Fruit fly (Drosophila melanogaster) whole organism, embryonic: ENCODE data around the gene CAH9.

ENCODE experiments used
- Ada2b ChIP-seq: fragments of 200-800 bp; sonication (Bioruptor generic); IDR thresholded peaks from 2 replicates; pipeline ENCODE4 v1.3.6; 2022; ENCODE audit warnings: missing biosample characterization, missing genetic modification characterization
- Asciz ChIP-seq: fragments of 200-800 bp; sonication (Bioruptor generic); optimal IDR thresholded peaks from 2 replicates; lab custom pipeline; 2017; ENCODE audit warnings: missing biosample characterization, mild to moderate bottlenecking, missing genetic modification characterization, missing genetic modification reagents
- Atf-2 ChIP-seq: fragments of 200-800 bp; sonication (Bioruptor generic); optimal IDR thresholded peaks from 2 replicates; lab custom pipeline; 2016; ENCODE audit warnings: missing biosample characterization, missing genetic modification characterization
- BEAF-32 ChIP-seq: fragments of 200-800 bp; sonication (Bioruptor generic); optimal IDR thresholded peaks from 3 replicates; lab custom pipeline; 2017; ENCODE audit warnings: missing biosample characterization, missing genetic modification characterization, mild to moderate bottlenecking, moderate library complexity, missing genetic modification reagents
- CG10209 ChIP-seq: fragments of 200-800 bp; sonication (Bioruptor generic); optimal IDR thresholded peaks from 3 replicates; lab custom pipeline; 2017; ENCODE audit warnings: missing biosample characterization, mild to moderate bottlenecking, missing genetic modification characterization, missing genetic modification reagents
- CG10543 ChIP-seq: fragments of 200-800 bp; sonication (Bioruptor generic); optimal IDR thresholded peaks from 3 replicates; lab custom pipeline; 2017; ENCODE audit warnings: missing biosample characterization, mild to moderate bottlenecking, missing genetic modification characterization, moderate library complexity
- CG10959 ChIP-seq: fragments of 200-800 bp; sonication (Bioruptor generic); IDR thresholded peaks from 2 replicates; pipeline ENCODE4 v1.3.6; 2022; ENCODE audit warnings: missing biosample characterization, missing genetic modification characterization
- CG11696 ChIP-seq: fragments of 200-800 bp; sonication (Bioruptor generic); IDR thresholded peaks from 2 replicates; pipeline ENCODE4 v1.3.6; 2022; ENCODE audit warnings: missing biosample characterization, missing genetic modification characterization
- CG13296 ChIP-seq: fragments of 200-800 bp; sonication (Bioruptor generic); optimal IDR thresholded peaks from 3 replicates; lab custom pipeline; 2018; ENCODE audit warnings: missing biosample characterization, mild to moderate bottlenecking, missing genetic modification characterization
- CG14965 ChIP-seq: fragments of 200-800 bp; sonication (Bioruptor generic); optimal IDR thresholded peaks from 2 replicates; lab custom pipeline; 2016; ENCODE audit warnings: missing biosample characterization, missing genetic modification characterization, borderline replicate concordance
- CG15011 ChIP-seq: fragments of 200-800 bp; sonication (Bioruptor generic); optimal IDR thresholded peaks from 3 replicates; lab custom pipeline; 2018; ENCODE audit warnings: missing biosample characterization, mild to moderate bottlenecking, missing genetic modification characterization
- CG1602 ChIP-seq: fragments of 200-800 bp; sonication (Bioruptor generic); optimal IDR thresholded peaks from 3 replicates; lab custom pipeline; 2016; ENCODE audit warnings: missing biosample characterization, missing genetic modification characterization
- CG16813 ChIP-seq: fragments of 200-800 bp; sonication (Bioruptor generic); IDR thresholded peaks from 3 replicates; pipeline ENCODE4 v1.3.6; 2022; ENCODE audit warnings: missing biosample characterization, missing genetic modification characterization; ENCODE audit not compliant: partially characterized antibody
- CG17829 ChIP-seq: fragments of 200-800 bp; optimal IDR thresholded peaks from 2 replicates; lab custom pipeline; 2019; ENCODE audit warnings: missing biosample characterization, mild to moderate bottlenecking, missing genetic modification characterization, moderate library complexity
- CG18011 ChIP-seq: fragments of 200-800 bp; sonication (Bioruptor generic); optimal IDR thresholded peaks from 2 replicates; lab custom pipeline; 2017; ENCODE audit warnings: missing biosample characterization, missing genetic modification characterization, mild to moderate bottlenecking, moderate library complexity, missing genotype
- CG2889 ChIP-seq: fragments of 200-800 bp; sonication (Bioruptor generic); IDR thresholded peaks from 3 replicates; pipeline ENCODE4 v1.3.6; 2022; ENCODE audit warnings: missing biosample characterization, missing genetic modification characterization
- CG30020 ChIP-seq: fragments of 200-800 bp; optimal IDR thresholded peaks from 2 replicates; lab custom pipeline; 2019; ENCODE audit warnings: missing biosample characterization, mild to moderate bottlenecking, missing genetic modification characterization, moderate library complexity
- CG32532 ChIP-seq: fragments of 200-800 bp; sonication (Bioruptor generic); IDR thresholded peaks from 2 replicates; pipeline ENCODE4 v1.3.6; 2022; ENCODE audit warnings: missing biosample characterization, missing genetic modification characterization
- CG32772 ChIP-seq: fragments of 200-800 bp; sonication (Bioruptor generic); IDR thresholded peaks from 2 replicates; pipeline ENCODE4 v1.3.6; 2022; ENCODE audit warnings: missing biosample characterization, missing genetic modification characterization
- CG34422 ChIP-seq: fragments of 200-800 bp; sonication (Bioruptor generic); IDR thresholded peaks from 3 replicates; pipeline ENCODE4 v1.3.6; 2022; ENCODE audit warnings: missing biosample characterization, missing genetic modification characterization
- CG3838 ChIP-seq: fragments of 200-800 bp; sonication (Bioruptor generic); optimal IDR thresholded peaks from 3 replicates; lab custom pipeline; 2016; ENCODE audit warnings: missing biosample characterization, missing genetic modification characterization
- CG6272 ChIP-seq: fragments of 200-800 bp; sonication (Bioruptor generic); IDR thresholded peaks from 2 replicates; pipeline ENCODE4 v1.3.6; 2022; ENCODE audit warnings: missing biosample characterization, missing genetic modification characterization
- CG6689 ChIP-seq: fragments of 200-800 bp; sonication (Bioruptor generic); IDR thresholded peaks from 2 replicates; pipeline ENCODE4 v1.3.6; 2022; ENCODE audit warnings: missing biosample characterization, missing genetic modification characterization
- CG7372 ChIP-seq: fragments of 200-800 bp; sonication (Bioruptor generic); IDR thresholded peaks from 2 replicates; pipeline ENCODE4 v1.3.6; 2022; ENCODE audit warnings: missing biosample characterization, missing genetic modification characterization
- CG7839 ChIP-seq: fragments of 200-800 bp; sonication (Bioruptor generic); optimal IDR thresholded peaks from 3 replicates; lab custom pipeline; 2018; ENCODE audit warnings: missing biosample characterization, mild to moderate bottlenecking, missing genetic modification characterization, moderate library complexity
- Camta ChIP-seq: fragments of 200-800 bp; sonication (Bioruptor generic); optimal IDR thresholded peaks from 2 replicates; lab custom pipeline; 2016; ENCODE audit warnings: missing biosample characterization, missing genetic modification characterization
- Dll ChIP-seq: fragments of 200-800 bp; sonication (Bioruptor generic); IDR thresholded peaks from 4 replicates; pipeline ENCODE4 v1.3.6; 2022; ENCODE audit warnings: missing biosample characterization, missing genetic modification characterization; ENCODE audit not compliant: partially characterized antibody
- GATAe ChIP-seq: fragments of 200-800 bp; sonication (Bioruptor generic); conservative IDR thresholded peaks from 2 replicates; pipeline ENCODE4 v1.3.6; 2022; ENCODE audit warnings: missing biosample characterization, missing genetic modification characterization
- Gug ChIP-seq: fragments of 200-800 bp; sonication (Bioruptor generic); IDR thresholded peaks from 4 replicates; pipeline ENCODE4 v1.3.6; 2022; ENCODE audit warnings: missing biosample characterization, missing genetic modification characterization
- Hr39 ChIP-seq: fragments of >200 bp; optimal IDR thresholded peaks from 2 replicates; lab custom pipeline; 2017
- MESR4 ChIP-seq: fragments of 200-800 bp; sonication (Bioruptor generic); optimal IDR thresholded peaks from 2 replicates; lab custom pipeline; 2018; ENCODE audit warnings: missing biosample characterization, mild to moderate bottlenecking, missing genetic modification characterization, moderate library complexity
- NfI ChIP-seq: fragments of 200-800 bp; sonication (Bioruptor generic); optimal IDR thresholded peaks from 3 replicates; lab custom pipeline; 2018; ENCODE audit warnings: missing biosample characterization, mild to moderate bottlenecking, missing genetic modification characterization, moderate library complexity
- Tbp ChIP-seq: fragments of >200 bp; optimal IDR thresholded peaks from 2 replicates; lab custom pipeline; 2018; ENCODE audit warnings: missing biosample characterization, missing genetic modification characterization
- Trl ChIP-seq, 3 experiments: fragments of >200 bp in 2 of 3; fragments of 200-800 bp in 1 of 3; sonication (Bioruptor generic) in 1 of 3; optimal IDR thresholded peaks; 2 replicates in 1 of 3; 3 replicates in 2 of 3; lab custom pipeline; 2016 to 2017; ENCODE audit warnings: missing biosample characterization in 1 of 3, missing genetic modification characterization in 1 of 3
- ac ChIP-seq: fragments of 200-800 bp; sonication (Bioruptor generic); optimal IDR thresholded peaks from 3 replicates; lab custom pipeline; 2017; ENCODE audit warnings: missing biosample characterization, mild to moderate bottlenecking, missing genetic modification characterization
- btn ChIP-seq: fragments of 200-800 bp; sonication (Bioruptor generic); optimal IDR thresholded peaks from 2 replicates; lab custom pipeline; 2016; ENCODE audit warnings: missing biosample characterization, missing genetic modification characterization
- ci ChIP-seq: fragments of 200-800 bp; sonication (Bioruptor generic); IDR thresholded peaks from 3 replicates; pipeline ENCODE4 v1.3.6; 2022; ENCODE audit warnings: missing biosample characterization, missing genetic modification characterization
- cwo ChIP-seq: fragments of 200-800 bp; sonication (Bioruptor generic); optimal IDR thresholded peaks from 3 replicates; lab custom pipeline; 2017; ENCODE audit warnings: missing biosample characterization, missing genetic modification characterization, mild to moderate bottlenecking, moderate library complexity, missing genetic modification reagents
- emc ChIP-seq: fragments of 200-800 bp; sonication (Bioruptor generic); optimal IDR thresholded peaks from 2 replicates; lab custom pipeline; 2016; ENCODE audit warnings: missing biosample characterization, missing genetic modification characterization
- grau ChIP-seq: fragments of 200-800 bp; optimal IDR thresholded peaks from 3 replicates; lab custom pipeline; 2019; ENCODE audit warnings: missing biosample characterization, mild to moderate bottlenecking, missing genetic modification characterization, moderate library complexity
- jumu ChIP-seq: fragments of 200-800 bp; sonication (Bioruptor generic); optimal IDR thresholded peaks from 3 replicates; lab custom pipeline; 2016; ENCODE audit warnings: missing biosample characterization, missing genetic modification characterization
- lab ChIP-seq: fragments of 200-800 bp; sonication (Bioruptor generic); optimal IDR thresholded peaks from 3 replicates; lab custom pipeline; 2017; ENCODE audit warnings: missing biosample characterization, missing genetic modification characterization, mild to moderate bottlenecking, moderate library complexity, missing genetic modification reagents
- luna ChIP-seq: fragments of 200-800 bp; sonication (Bioruptor generic); optimal IDR thresholded peaks from 2 replicates; lab custom pipeline; 2016; ENCODE audit warnings: missing biosample characterization, missing genetic modification characterization
- nerfin-2 ChIP-seq: fragments of 200-800 bp; sonication (Bioruptor generic); IDR thresholded peaks from 2 replicates; pipeline ENCODE4 v1.3.6; 2022; ENCODE audit warnings: missing biosample characterization, missing genetic modification characterization; ENCODE audit not compliant: partially characterized antibody
- onecut ChIP-seq: fragments of 200-800 bp; sonication (Bioruptor generic); IDR thresholded peaks from 2 replicates; pipeline ENCODE4 v1.3.6; 2022; ENCODE audit warnings: missing biosample characterization, missing genetic modification characterization
- pan ChIP-seq, 4 experiments: fragments of >200 bp in 3 of 4; fragments of 200-800 bp in 1 of 4; sonication (Bioruptor generic) in 1 of 4; optimal IDR thresholded peaks in 3 of 4; IDR thresholded peaks in 1 of 4; 2 replicates each; pipeline versions ENCODE4 v1.3.6 to Lab custom; 2017 to 2022; ENCODE audit warnings: missing biosample characterization in 2 of 4, missing genetic modification characterization in 2 of 4, mixed read lengths in 1 of 4
- tup ChIP-seq: fragments of 200-800 bp; sonication (Bioruptor generic); optimal IDR thresholded peaks from 2 replicates; lab custom pipeline; 2016; ENCODE audit warnings: missing biosample characterization, mild to moderate bottlenecking, missing genetic modification characterization, moderate library complexity

Gene CAH9

DNA sequence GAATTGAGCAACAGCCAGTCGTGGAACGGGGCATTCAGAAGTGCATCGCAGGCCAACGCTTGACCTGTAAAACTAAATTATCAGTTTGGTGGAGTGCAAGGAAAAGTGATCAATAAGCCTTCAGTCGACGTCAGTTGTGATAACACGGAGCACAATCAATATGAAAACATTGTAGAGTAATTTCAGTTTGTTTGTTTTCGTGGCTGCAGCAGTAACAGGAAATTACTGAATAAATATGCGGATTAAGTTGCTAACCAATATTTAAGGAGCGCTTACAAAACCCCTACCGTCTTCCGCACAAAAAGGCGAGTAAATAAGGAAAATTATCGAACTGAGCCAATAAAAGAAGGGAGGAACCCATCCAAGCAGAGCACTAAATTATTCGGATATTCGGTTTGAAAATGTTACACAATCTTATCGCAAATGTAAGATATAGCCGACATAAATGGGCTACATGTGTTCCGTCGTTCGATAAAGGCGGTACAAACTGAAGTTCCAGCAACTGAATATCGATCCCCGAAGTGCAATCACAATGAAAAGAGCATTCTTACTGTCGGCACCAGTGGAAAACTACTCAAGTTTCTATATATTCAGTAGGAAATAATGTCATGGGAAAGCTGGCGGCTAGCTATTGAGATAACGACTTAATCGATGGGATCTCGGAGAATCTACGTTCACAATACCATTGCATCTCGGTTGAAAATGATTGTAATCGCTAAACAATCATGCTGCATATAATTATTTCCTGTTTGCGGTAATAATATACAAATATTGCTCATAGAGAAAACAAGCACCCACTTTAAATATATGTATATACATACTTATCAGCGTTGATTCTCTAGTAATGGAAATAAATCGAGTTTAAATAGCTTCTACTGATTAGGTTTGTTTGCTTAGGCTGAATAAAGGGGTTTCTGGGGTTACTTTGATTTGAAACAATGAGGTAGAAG is 30.0 kb upstream of the CAH9 start (continued):
- peak; percentile 63 for TF ChIP-seq CG14965 (GFP tag; lab: Kevin White, UChicago)
- peak; percentile 22 for TF ChIP-seq tup
- peak; percentile 56 for TF ChIP-seq btn (GFP tag; lab: Kevin White, UChicago)
- peak; percentile 82 for TF ChIP-seq CG10209 (GFP tag; lab: Kevin White, UChicago)
- peak; percentile 91 for TF ChIP-seq ac (GFP tag; lab: Kevin White, UChicago)
- TF ChIP-seq BEAF-32 (GFP tag; lab: Kevin White, UChicago) = no peak
- TF ChIP-seq CG2889 (GFP tag; lab: Robert Waterston, UW) = no peak
- peak; percentile 51 for TF ChIP-seq CG13296
- TF ChIP-seq CG32772 (GFP tag; lab: Robert Waterston, UW) = 0 out of 2 replicates have a peak, but pooled peaks have one; percentile 32
- TF ChIP-seq Ada2b (GFP tag; lab: Robert Waterston, UW) = peak; percentile 45; the same call in 1 of the 2 replicates
- TF ChIP-seq Asciz = peak; percentile 89
- no peak for TF ChIP-seq luna (GFP tag; lab: Kevin White, UChicago)
- peak; percentile 35 for TF ChIP-seq grau (tag; lab: Kevin White, UChicago)
- no peak for TF ChIP-seq emc
- TF ChIP-seq Atf-2 (GFP tag; lab: Kevin White, UChicago) = peak; percentile 58
- no peak for TF ChIP-seq Hr39 (lab: Kevin White, UChicago)
- no peak for TF ChIP-seq Dll (GFP tag; lab: Robert Waterston, UW)
- peak; percentile 71 for TF ChIP-seq CG1602 (GFP tag; lab: Kevin White, UChicago)
- TF ChIP-seq Gug = no peak
- TF ChIP-seq CG10543 (GFP tag; lab: Kevin White, UChicago) = peak; percentile 33
- peak; percentile 27 for TF ChIP-seq cwo (GFP tag; lab: Kevin White, UChicago)
- TF ChIP-seq CG6689 (GFP tag; lab: Robert Waterston, UW) = peak; percentile 65; the same call in 1 of the 2 replicates
- peak; percentile 82 for TF ChIP-seq lab (GFP tag; lab: Kevin White, UChicago)
- TF ChIP-seq Tbp (GFP tag; lab: Kevin White, UChicago) = no peak
- peak; percentile 71 for TF ChIP-seq Camta (GFP tag; lab: Kevin White, UChicago)
- peak; percentile 56 for TF ChIP-seq CG7839 (tag; lab: Kevin White, UChicago)
- TF ChIP-seq CG32532 (GFP tag; lab: Robert Waterston, UW) = no peak
- TF ChIP-seq NfI (GFP tag; lab: Kevin White, UChicago) = peak; percentile 28
- TF ChIP-seq CG6272 = no peak
- peak; percentile 27 for TF ChIP-seq jumu (GFP tag; lab: Kevin White, UChicago)
- TF ChIP-seq CG3838 = peak; percentile 54
- peak; percentile 33 for TF ChIP-seq CG17829 (tag; lab: Kevin White, UChicago)
- TF ChIP-seq CG7372 (GFP tag; lab: Robert Waterston, UW) = 0 out of 2 replicates have a peak, but pooled peaks have one; percentile 27
- TF ChIP-seq CG34422 (GFP tag; lab: Robert Waterston, UW) = 0 out of 3 replicates have a peak, but pooled peaks have one; percentile 32
- no peak for TF ChIP-seq CG30020 (tag; lab: Kevin White, UChicago)
- TF ChIP-seq MESR4 (GFP tag; lab: Kevin White, UChicago) = peak; percentile 1
- peak; percentile 73 for TF ChIP-seq onecut (GFP tag; lab: Robert Waterston, UW)
- no peak for TF ChIP-seq nerfin-2
- peak; percentile 85 for TF ChIP-seq ci (GFP tag; lab: Robert Waterston, UW)
- peak; percentile 50; the same call in 1 of the 2 replicates for TF ChIP-seq CG10959
- TF ChIP-seq CG16813 (GFP tag; lab: Robert Waterston, UW) = no peak
- no peak for TF ChIP-seq pan (optimal IDR thresholded peaks at IDR 0.05; lab: Kevin White, UChicago)
- TF ChIP-seq pan (GFP tag; optimal IDR thresholded peaks at IDR 0.05 in 1 of 2, IDR thresholded peaks at IDR 0.05 in 1 of 2) = peak in 1 of 2 experiments; percentile 58
- no peak for TF ChIP-seq CG11696 (GFP tag; lab: Robert Waterston, UW)
- TF ChIP-seq CG18011 (GFP tag; lab: Kevin White, UChicago) = peak; percentile 8
- TF ChIP-seq GATAe (GFP tag; lab: Robert Waterston, UW) = peak; percentile 67
- peak; percentile 71 for TF ChIP-seq CG15011
- TF ChIP-seq Trl (optimal IDR thresholded peaks at IDR 0.05; lab: Kevin White, UChicago) = no peak
- peak; percentile 80 for TF ChIP-seq Trl (GFP tag; optimal IDR thresholded peaks at IDR 0.05; lab: Kevin White, UChicago)
